Worm (Caenorhabditis elegans) whole organism, L4/young adult: ENCODE data around the gene ets-10.

Experiments
- W03F9.2 ChIP-seq: fragments of 150-350 bp; optimal IDR thresholded peaks from 2 replicates; lab custom pipeline; 2014; ENCODE audit warnings: missing biosample characterization, missing genetic modification characterization
- dao-5 ChIP-seq: sonication (generic microtip); optimal IDR thresholded peaks from 2 replicates; lab custom pipeline; 2016; ENCODE audit warnings: missing genotype, missing genetic modification characterization, moderate library complexity, missing compliant biosample characterization

- TF ChIP-seq W03F9.2 (tag; lab: Kevin White, UChicago): no peak
- no peak for TF ChIP-seq dao-5 (tag; lab: Kevin White, UChicago)
These were observed 5.8 kb downstream of the ets-10 start for ce11 chrX:4289805-4290204.
